Fruit fly (Drosophila melanogaster) whole organism, pupa: Measurements from ENCODE around the gene CG46310.

ENCODE experiments used
- CG10348 ChIP-seq: fragments of 200-800 bp; sonication (Bioruptor generic); IDR thresholded peaks from 2 replicates; pipeline ENCODE4 v1.3.6; 2022; ENCODE audit warnings: missing biosample characterization, missing genetic modification characterization
- CG12605 ChIP-seq: fragments of 200-800 bp; sonication (Bioruptor generic); IDR thresholded peaks from 2 replicates; pipeline ENCODE4 v1.3.6; 2022; ENCODE audit warnings: missing biosample characterization, missing genetic modification characterization
- CG13204 ChIP-seq: fragments of 200-800 bp; sonication (Bioruptor generic); optimal IDR thresholded peaks from 2 replicates; lab custom pipeline; 2018; ENCODE audit warnings: missing biosample characterization, mild to moderate bottlenecking, missing genetic modification characterization, moderate library complexity
- CG14655 ChIP-seq: fragments of 200-800 bp; sonication (Bioruptor generic); optimal IDR thresholded peaks from 3 replicates; lab custom pipeline; 2017; ENCODE audit warnings: mild to moderate bottlenecking, missing biosample characterization, missing genetic modification reagents, missing genetic modification characterization
- CG15710 ChIP-seq: fragments of 200-800 bp; sonication (Bioruptor generic); optimal IDR thresholded peaks from 2 replicates; lab custom pipeline; 2018; ENCODE audit warnings: missing biosample characterization, mild to moderate bottlenecking, missing genetic modification characterization, moderate library complexity
- CG17806 ChIP-seq: fragments of 200-800 bp; sonication (Bioruptor generic); optimal IDR thresholded peaks from 2 replicates; lab custom pipeline; 2018; ENCODE audit warnings: missing biosample characterization, mild to moderate bottlenecking, missing genetic modification characterization, moderate library complexity
- CG32121 ChIP-seq: fragments of 200-800 bp; sonication (Bioruptor generic); IDR thresholded peaks from 2 replicates; pipeline ENCODE4 v1.3.6; 2022; ENCODE audit warnings: missing biosample characterization, missing genetic modification characterization
- CG34367 ChIP-seq: fragments of 200-800 bp; sonication (Bioruptor generic); optimal IDR thresholded peaks from 2 replicates; lab custom pipeline; 2018; ENCODE audit warnings: missing biosample characterization, mild to moderate bottlenecking, missing genetic modification characterization
- CG4496 ChIP-seq: fragments of 200-800 bp; sonication (Bioruptor generic); IDR thresholded peaks from 3 replicates; pipeline ENCODE4 v1.3.6; 2022; ENCODE audit warnings: missing biosample characterization, missing genetic modification characterization
- CG8159 ChIP-seq: fragments of 200-800 bp; sonication (Bioruptor generic); optimal IDR thresholded peaks from 3 replicates; lab custom pipeline; 2018; ENCODE audit warnings: missing biosample characterization, mild to moderate bottlenecking, missing genetic modification characterization, moderate library complexity
- CG8301 ChIP-seq: fragments of 200-800 bp; sonication (Bioruptor generic); optimal IDR thresholded peaks from 2 replicates; lab custom pipeline; 2018; ENCODE audit warnings: missing biosample characterization, mild to moderate bottlenecking, missing genetic modification characterization
- CG9948 ChIP-seq: fragments of 200-800 bp; sonication (Bioruptor generic); optimal IDR thresholded peaks from 2 replicates; lab custom pipeline; 2018; ENCODE audit warnings: missing biosample characterization, mild to moderate bottlenecking, missing genetic modification characterization, moderate library complexity
- D1 ChIP-seq: fragments of 200-800 bp; sonication (Bioruptor generic); optimal IDR thresholded peaks from 2 replicates; lab custom pipeline; 2018; ENCODE audit warnings: missing biosample characterization, mild to moderate bottlenecking, missing genetic modification characterization, moderate library complexity
- EcR ChIP-seq: fragments of 200-800 bp; sonication (Bioruptor generic); optimal IDR thresholded peaks from 3 replicates; lab custom pipeline; 2019; ENCODE audit warnings: missing biosample characterization, missing genetic modification characterization, mild to moderate bottlenecking, moderate library complexity, missing genetic modification reagents
- Ets98B ChIP-seq: fragments of 200-800 bp; sonication (Bioruptor generic); IDR thresholded peaks from 2 replicates; pipeline ENCODE4 v1.3.6; 2022; ENCODE audit warnings: missing biosample characterization, missing genetic modification characterization
- Pif1A ChIP-seq: fragments of 200-800 bp; sonication (Bioruptor generic); optimal IDR thresholded peaks from 3 replicates; lab custom pipeline; 2016; ENCODE audit warnings: missing biosample characterization, missing genetic modification characterization
- Pif1B ChIP-seq: fragments of 200-800 bp; sonication (Bioruptor generic); optimal IDR thresholded peaks from 3 replicates; lab custom pipeline; 2016; ENCODE audit warnings: missing biosample characterization, missing genetic modification characterization
- Snoo ChIP-seq: fragments of 200-800 bp; sonication (Bioruptor generic); optimal IDR thresholded peaks from 3 replicates; lab custom pipeline; 2017; ENCODE audit warnings: missing biosample characterization, mild to moderate bottlenecking, missing genetic modification characterization, inconsistent platforms
- fd96Ca ChIP-seq: fragments of 200-800 bp; sonication (Bioruptor generic); IDR thresholded peaks from 3 replicates; pipeline ENCODE4 v1.3.6; 2022; ENCODE audit warnings: missing biosample characterization, missing genetic modification characterization
- gl ChIP-seq: fragments of 200-800 bp; sonication (Bioruptor generic); optimal IDR thresholded peaks from 2 replicates; lab custom pipeline; 2018; ENCODE audit warnings: missing biosample characterization, mild to moderate bottlenecking, missing genetic modification characterization
- rn ChIP-seq: fragments of 200-800 bp; sonication (Bioruptor generic); IDR thresholded peaks from 2 replicates; pipeline ENCODE4 v1.3.6; 2022; ENCODE audit warnings: missing biosample characterization, missing genetic modification characterization

Gene CG46310

DNA sequence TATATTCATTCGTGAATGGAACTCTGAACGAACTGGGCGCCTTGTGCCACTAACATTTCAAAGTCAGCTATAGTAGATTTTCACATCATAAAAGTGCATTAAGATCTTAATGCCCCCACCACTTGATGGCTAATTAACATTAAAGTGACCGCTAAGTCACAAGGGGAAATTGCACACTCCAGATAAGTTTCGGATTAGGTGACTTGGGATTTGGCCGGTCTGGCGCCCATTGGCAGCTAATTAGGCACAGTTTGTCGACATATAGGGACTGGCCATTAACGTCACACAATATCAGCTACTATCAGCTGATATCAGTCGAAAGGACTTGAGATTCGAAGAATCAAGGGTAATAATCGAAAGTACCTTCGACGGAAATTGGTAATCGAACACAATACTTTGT is 9.0 kb upstream of the CG46310 start:
- TF ChIP-seq CG32121 (GFP tag; lab: Robert Waterston, UW) = no peak
- TF ChIP-seq CG8301 (tag; lab: Kevin White, UChicago) = no peak
- TF ChIP-seq fd96Ca (GFP tag; lab: Robert Waterston, UW) = no peak
- no peak for TF ChIP-seq rn
- TF ChIP-seq gl = no peak
- TF ChIP-seq CG34367 = no peak
- TF ChIP-seq CG8159 (tag; lab: Kevin White, UChicago) = no peak
- no peak for TF ChIP-seq D1
- TF ChIP-seq Pif1A (GFP tag; lab: Kevin White, UChicago) = no peak
- TF ChIP-seq Ets98B (GFP tag; lab: Robert Waterston, UW) = no peak
- TF ChIP-seq, all 21 proteins: peak for 0

dm6 chr3R:23167507-23168324 is 6.0 kb upstream of the CG46310 start, which contains the start of gene Irk1:
Gene Irk1, plus strand, starts transcription at chr3R:23168317.
- TF ChIP-seq Pif1B = no peak
- TF ChIP-seq CG13204 (GFP tag; lab: Kevin White, UChicago) = no peak
- TF ChIP-seq Snoo (tag; lab: Kevin White, UChicago) = no peak
- TF ChIP-seq CG4496 (GFP tag; lab: Robert Waterston, UW) = 0 out of 3 replicates have a peak, but pooled peaks have one; percentile 3
- peak; percentile 30; the same call in 1 of the 3 replicates for TF ChIP-seq fd96Ca (GFP tag; lab: Robert Waterston, UW)

DNA sequence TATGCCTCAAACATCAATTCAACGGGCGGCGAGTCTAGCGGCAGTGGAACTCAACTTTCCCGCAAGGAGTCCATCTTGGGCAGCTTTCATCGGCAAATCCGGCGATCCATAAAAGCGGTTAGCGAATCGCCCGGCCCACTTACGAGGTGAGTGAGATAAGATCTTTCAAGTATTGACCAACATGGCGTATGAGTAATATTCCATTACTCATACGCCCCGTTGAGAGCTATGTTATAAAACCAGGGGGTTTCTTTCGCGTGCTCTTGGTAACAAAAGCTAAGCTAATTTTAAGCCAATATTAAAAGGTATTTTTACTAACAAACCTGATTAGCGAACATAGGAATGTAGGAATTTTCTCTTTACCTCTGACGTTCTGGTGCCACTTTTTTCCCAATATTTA is 3.3 kb upstream of the CG46310 start:
- TF ChIP-seq rn = no peak
- no peak for TF ChIP-seq CG12605
- no peak for TF ChIP-seq Pif1A (GFP tag; lab: Kevin White, UChicago)
- no peak for TF ChIP-seq CG15710 (tag; lab: Kevin White, UChicago)
- TF ChIP-seq CG10348 = no peak
- TF ChIP-seq CG9948 (tag; lab: Kevin White, UChicago) = no peak
- TF ChIP-seq CG32121 (GFP tag; lab: Robert Waterston, UW) = no peak
- no peak for TF ChIP-seq CG8301 (tag; lab: Kevin White, UChicago)
- no peak for TF ChIP-seq EcR (GFP tag; lab: Kevin White, UChicago)
- TF ChIP-seq CG14655 (GFP tag; lab: Kevin White, UChicago) = no peak
- no peak for TF ChIP-seq CG34367
- no peak for TF ChIP-seq CG13204 (GFP tag; lab: Kevin White, UChicago)
- TF ChIP-seq Snoo (tag; lab: Kevin White, UChicago) = no peak
- no peak for TF ChIP-seq Pif1B
- TF ChIP-seq CG4496 (GFP tag; lab: Robert Waterston, UW) = no peak

dm6 chr3R:23171867-23172266 is 1.8 kb upstream of the CG46310 start:
- TF ChIP-seq CG17806 = no peak
- no peak for TF ChIP-seq CG13204 (GFP tag; lab: Kevin White, UChicago)
- TF ChIP-seq CG34367 = no peak
- TF ChIP-seq D1 = no peak
- TF ChIP-seq Ets98B (GFP tag; lab: Robert Waterston, UW) = no peak
- TF ChIP-seq CG4496 (GFP tag; lab: Robert Waterston, UW) = no peak
- no peak for TF ChIP-seq EcR (GFP tag; lab: Kevin White, UChicago)
- TF ChIP-seq CG8301 (tag; lab: Kevin White, UChicago) = no peak
- TF ChIP-seq fd96Ca (GFP tag; lab: Robert Waterston, UW) = no peak
- TF ChIP-seq Snoo (tag; lab: Kevin White, UChicago) = no peak
- TF ChIP-seq gl = no peak
- no peak for TF ChIP-seq CG9948 (tag; lab: Kevin White, UChicago)
- no peak for TF ChIP-seq CG10348
- no peak for TF ChIP-seq Pif1B
- no peak for TF ChIP-seq CG32121 (GFP tag; lab: Robert Waterston, UW)
- TF ChIP-seq CG12605 = no peak
- TF ChIP-seq CG8159 (tag; lab: Kevin White, UChicago) = no peak
- no peak for TF ChIP-seq Pif1A (GFP tag; lab: Kevin White, UChicago)
- no peak for TF ChIP-seq rn

- TF ChIP-seq CG9948 (tag; lab: Kevin White, UChicago) (peak; percentile 76), Snoo (tag; lab: Kevin White, UChicago) (no peak), CG32121 (GFP tag; lab: Robert Waterston, UW) (no peak), CG8301 (tag; lab: Kevin White, UChicago) (peak; percentile 62), CG10348 (no peak), CG12605 (no peak), CG4496 (GFP tag; lab: Robert Waterston, UW) (peak; percentile 5; the same call in 1 of the 3 replicates), rn (no peak), Ets98B (GFP tag; lab: Robert Waterston, UW) (no peak), CG15710 (tag; lab: Kevin White, UChicago) (peak; percentile 67), CG17806 (peak; percentile 45), Pif1A (GFP tag; lab: Kevin White, UChicago) (peak; percentile 69), D1 (peak; percentile 25), Pif1B (no peak), CG14655 (GFP tag; lab: Kevin White, UChicago) (peak; percentile 72), EcR (GFP tag; lab: Kevin White, UChicago) (no peak), CG34367 (peak; percentile 69), fd96Ca (GFP tag; lab: Robert Waterston, UW) (0 out of 3 replicates have a peak, but pooled peaks have one; percentile 48), CG8159 (tag; lab: Kevin White, UChicago) (peak; percentile 78), CG13204 (GFP tag; lab: Kevin White, UChicago) (no peak), gl (no peak)
- TF ChIP-seq, all 21 proteins: peak for 11
Observed at dm6 chr3R:23174739-23175138, 1.1 kb downstream of the CG46310 start.

dm6 chr3R:23175376-23175775 is 1.7 kb downstream of the CG46310 start:
- TF ChIP-seq CG17806 (peak; percentile 96), CG10348 (no peak), fd96Ca (GFP tag; lab: Robert Waterston, UW) (peak; percentile 77), CG32121 (GFP tag; lab: Robert Waterston, UW) (peak; percentile 91), Snoo (tag; lab: Kevin White, UChicago) (peak; percentile 95), CG8159 (tag; lab: Kevin White, UChicago) (peak; percentile 94), CG4496 (GFP tag; lab: Robert Waterston, UW) (peak; percentile 95), D1 (peak; percentile 95), Pif1B (peak; percentile 93), gl (peak; percentile 78), CG9948 (tag; lab: Kevin White, UChicago) (peak; percentile 93), Pif1A (GFP tag; lab: Kevin White, UChicago) (peak; percentile 95), CG12605 (peak; percentile 89), CG15710 (tag; lab: Kevin White, UChicago) (peak; percentile 95), CG34367 (peak; percentile 94), EcR (GFP tag; lab: Kevin White, UChicago) (peak; percentile 65), Ets98B (GFP tag; lab: Robert Waterston, UW) (peak; percentile 82), CG8301 (tag; lab: Kevin White, UChicago) (peak; percentile 83), CG13204 (GFP tag; lab: Kevin White, UChicago) (peak; percentile 78), rn (peak; percentile 80), CG14655 (GFP tag; lab: Kevin White, UChicago) (peak; percentile 84)
